Fruit fly (Drosophila melanogaster): ENCODE data around the gene JMJD5.

JMJD5 gene

dm6 chr3L:841260-841659 is at the start of gene JMJD5, which contains the start of gene Gr61a:
Gene JMJD5 (minus strand): TSS chr3L:841360.
Gene Gr61a (plus strand): TSS chr3L:841451.
- TF ChIP-seq dl (GFP tag; optimal IDR thresholded peaks at IDR 0.05; ENCODE audit: insufficient read depth in 1 of 2, partially characterized antibody in 2 of 2) (no peak), sv (GFP tag; optimal IDR thresholded peaks at IDR 0.05) (no peak), OdsH (GFP tag; optimal IDR thresholded peaks at IDR 0.05) (no peak), brk (GFP tag; optimal IDR thresholded peaks at IDR 0.05) (no peak), N (GFP tag; optimal IDR thresholded peaks at IDR 0.05) (no peak), ey (GFP tag; optimal IDR thresholded peaks at IDR 0.05) (no peak), woc (GFP tag; optimal IDR thresholded peaks at IDR 0.05) (no peak), Hr78 (GFP tag; optimal IDR thresholded peaks at IDR 0.05) (no peak), rgr (GFP tag; optimal IDR thresholded peaks at IDR 0.05) (no peak)

dm6 chr3L:888372-888771 is 47.2 kb upstream of the JMJD5 start:
- TF ChIP-seq pan (optimal IDR thresholded peaks at IDR 0.05) (no peak), h (GFP tag; optimal IDR thresholded peaks at IDR 0.05) (no peak), Dfd (GFP tag; optimal IDR thresholded peaks at IDR 0.05) (peak; percentile 97)

- TF ChIP-seq br (GFP tag; optimal IDR thresholded peaks at IDR 0.05): no peak
- TF ChIP-seq Rel (GFP tag; optimal IDR thresholded peaks at IDR 0.05): no peak
- peak; percentile 16 for TF ChIP-seq Rel (tag; optimal IDR thresholded peaks at IDR 0.05)
These were observed 46.4 kb upstream of the JMJD5 start for dm6 chr3L:887423-888097.

- TF ChIP-seq Jra (GFP tag; optimal IDR thresholded peaks at IDR 0.05): no peak
- no peak for TF ChIP-seq Hr78 (GFP tag; optimal IDR thresholded peaks at IDR 0.05)
- no peak for TF ChIP-seq Abd-B (GFP tag; optimal IDR thresholded peaks at IDR 0.05)
- no peak for TF ChIP-seq GATAd (GFP tag; optimal IDR thresholded peaks at IDR 0.05)
- TF ChIP-seq brk (GFP tag; optimal IDR thresholded peaks at IDR 0.05): no peak
- no peak for TF ChIP-seq br (GFP tag; optimal IDR thresholded peaks at IDR 0.05)
- no peak for TF ChIP-seq dsf (GFP tag; optimal IDR thresholded peaks at IDR 0.05; ENCODE audit: borderline replicate concordance)
- TF ChIP-seq Myc (optimal IDR thresholded peaks at IDR 0.05): no peak
- no peak for TF ChIP-seq Vsx2 (GFP tag; optimal IDR thresholded peaks at IDR 0.05; ENCODE audit: partially characterized antibody)
- no peak for TF ChIP-seq CG32264 (GFP tag; optimal IDR thresholded peaks at IDR 0.05)
- no peak for TF ChIP-seq N (GFP tag; optimal IDR thresholded peaks at IDR 0.05)
- no peak for TF ChIP-seq CrebA (GFP tag; optimal IDR thresholded peaks at IDR 0.05; ENCODE audit: borderline replicate concordance)
- no peak for TF ChIP-seq dl (GFP tag; optimal IDR thresholded peaks at IDR 0.05; ENCODE audit: insufficient read depth in 1 of 2, partially characterized antibody in 2 of 2)
- TF ChIP-seq Hr83 (GFP tag; optimal IDR thresholded peaks at IDR 0.05; ENCODE audit: poor library complexity, severe bottlenecking): no peak
These were observed 44.6 kb upstream of the JMJD5 start for dm6 chr3L:885624-886257.

- TF ChIP-seq Rel (GFP tag; optimal IDR thresholded peaks at IDR 0.05) (no peak), Rel (tag; optimal IDR thresholded peaks at IDR 0.05) (peak; percentile 14), Vsx2 (GFP tag; optimal IDR thresholded peaks at IDR 0.05; ENCODE audit: partially characterized antibody) (no peak)
These were observed 43.8 kb upstream of the JMJD5 start for dm6 chr3L:885006-885405.

dm6 chr3L:884239-884638 is 43.1 kb upstream of the JMJD5 start:
- TF ChIP-seq Hr83 (GFP tag; optimal IDR thresholded peaks at IDR 0.05; ENCODE audit: poor library complexity, severe bottlenecking): no peak
- TF ChIP-seq Rel (GFP tag; optimal IDR thresholded peaks at IDR 0.05): no peak
- no peak for TF ChIP-seq Rel (tag; optimal IDR thresholded peaks at IDR 0.05)
- no peak for TF ChIP-seq brk (GFP tag; optimal IDR thresholded peaks at IDR 0.05)
- no peak for TF ChIP-seq woc (GFP tag; optimal IDR thresholded peaks at IDR 0.05)
- no peak for TF ChIP-seq sage (GFP tag; optimal IDR thresholded peaks at IDR 0.05)
- TF ChIP-seq lola (GFP tag; optimal IDR thresholded peaks at IDR 0.05): no peak
- no peak for TF ChIP-seq psq (GFP tag; optimal IDR thresholded peaks at IDR 0.05)
- no peak for TF ChIP-seq HLH106 (tag; optimal IDR thresholded peaks at IDR 0.05)
- TF ChIP-seq pan (optimal IDR thresholded peaks at IDR 0.05): no peak
- no peak for TF ChIP-seq ey (GFP tag; optimal IDR thresholded peaks at IDR 0.05)
- TF ChIP-seq dl (GFP tag; optimal IDR thresholded peaks at IDR 0.05; ENCODE audit: insufficient read depth in 1 of 2, partially characterized antibody in 2 of 2): no peak
- TF ChIP-seq h (GFP tag; optimal IDR thresholded peaks at IDR 0.05): no peak
- no peak for TF ChIP-seq Dif (GFP tag; optimal IDR thresholded peaks at IDR 0.05; ENCODE audit: partially characterized antibody)
- TF ChIP-seq sv (GFP tag; optimal IDR thresholded peaks at IDR 0.05): no peak
- no peak for TF ChIP-seq Mio (GFP tag; optimal IDR thresholded peaks at IDR 0.05)
- no peak for TF ChIP-seq CrebA (GFP tag; optimal IDR thresholded peaks at IDR 0.05; ENCODE audit: borderline replicate concordance)
- no peak for TF ChIP-seq br (GFP tag; optimal IDR thresholded peaks at IDR 0.05)
- TF ChIP-seq tai (GFP tag; optimal IDR thresholded peaks at IDR 0.05): no peak
- TF ChIP-seq Dfd (GFP tag; optimal IDR thresholded peaks at IDR 0.05): no peak

All from whole organism, wandering third instar larva.